Worm (Caenorhabditis elegans) whole organism, L3 larva: ENCODE data around the gene T22F3.10.
"Not testable (repeated sequence)": the region's sequence is repeated elsewhere in the genome, so short reads cannot be mapped to it uniquely, and the experiment has no call there.

Experiments used
- ceh-28 ChIP-seq: fragments of 150-350 bp; optimal IDR thresholded peaks from 2 replicates; lab custom pipeline; 2014; ENCODE audit warnings: missing biosample characterization, missing genetic modification reagents, missing genetic modification characterization
- ceh-82 ChIP-seq: fragments of 150-350 bp; optimal IDR thresholded peaks from 2 replicates; lab custom pipeline; 2014; ENCODE audit warnings: missing biosample characterization, missing genetic modification characterization
- fos-1 ChIP-seq: fragments of 150-350 bp; optimal IDR thresholded peaks from 2 replicates; lab custom pipeline; 2014; ENCODE audit warnings: missing biosample characterization, missing genetic modification characterization
- nhr-11 ChIP-seq: fragments of 150-350 bp; optimal IDR thresholded peaks from 2 replicates; lab custom pipeline; 2014; ENCODE audit warnings: missing biosample characterization, missing genetic modification characterization
- sea-2 ChIP-seq: fragments of 150-350 bp; sonication (generic microtip); optimal IDR thresholded peaks from 4 replicates; lab custom pipeline; 2014; ENCODE audit warnings: missing biosample characterization, missing genetic modification reagents, missing genetic modification characterization
- ztf-11 ChIP-seq: fragments of 150-350 bp; optimal IDR thresholded peaks from 2 replicates; lab custom pipeline; 2014; ENCODE audit warnings: missing biosample characterization, missing genetic modification characterization

- not testable (repeated sequence) for TF ChIP-seq fos-1; ceh-82 (tag; lab: Kevin White, UChicago); ceh-28 (tag; lab: Kevin White, UChicago); nhr-11 (tag; lab: Kevin White, UChicago); sea-2 (GFP tag; lab: Kevin White, UChicago); ztf-11 (tag; lab: Kevin White, UChicago)
These were observed 14.5 kb downstream of the T22F3.10 start, which contains the start of gene srh-212 for ce11 chrV:3597052-3597451.
